Worm (Caenorhabditis elegans) whole organism, early embryonic: Measurements from ENCODE around the gene kynu-1.

Source experiments
- B0310.2 ChIP-seq: sonication (generic microtip); optimal IDR thresholded peaks from 2 replicates; lab custom pipeline; 2016; ENCODE audit warnings: mild to moderate bottlenecking, missing genetic modification characterization, missing compliant biosample characterization
- F13C5.2 ChIP-seq: sonication (generic microtip); optimal IDR thresholded peaks from 2 replicates; lab custom pipeline; 2017; ENCODE audit warnings: mild to moderate bottlenecking, missing genetic modification characterization, inconsistent platforms, missing compliant biosample characterization
- aly-1 ChIP-seq: sonication (generic microtip); optimal IDR thresholded peaks from 2 replicates; lab custom pipeline; 2016; ENCODE audit warnings: missing genetic modification characterization, missing compliant biosample characterization
- ama-1 ChIP-seq: fragments of 150-350 bp; optimal IDR thresholded peaks from 2 replicates; lab custom pipeline; 2014
- ceh-13 ChIP-seq: fragments of 200-800 bp; sonication (Bioruptor generic); optimal IDR thresholded peaks from 2 replicates; lab custom pipeline; 2018; ENCODE audit warnings: mild to moderate bottlenecking, missing genetic modification characterization, missing compliant biosample characterization
- ceh-36 ChIP-seq: sonication (generic microtip); optimal IDR thresholded peaks from 2 replicates; lab custom pipeline; 2016; ENCODE audit warnings: missing genetic modification characterization, inconsistent platforms, missing compliant biosample characterization
- ets-7 ChIP-seq: sonication (generic microtip); optimal IDR thresholded peaks from 2 replicates; lab custom pipeline; 2016; ENCODE audit warnings: missing genotype, missing genetic modification characterization, missing compliant biosample characterization
- flt-1 ChIP-seq: fragments of 200-800 bp; sonication (Bioruptor generic); IDR thresholded peaks from 2 replicates; pipeline ENCODE4 v1.3.6; 2022; ENCODE audit warnings: missing genetic modification characterization, missing compliant biosample characterization
- hmbx-1 ChIP-seq: sonication (generic microtip); optimal IDR thresholded peaks from 2 replicates; lab custom pipeline; 2016; ENCODE audit warnings: mild to moderate bottlenecking, missing genetic modification characterization, missing compliant biosample characterization
- hmg-4 ChIP-seq: fragments of 200-800 bp; sonication (Bioruptor generic); optimal IDR thresholded peaks from 2 replicates; lab custom pipeline; 2018; ENCODE audit warnings: mild to moderate bottlenecking, missing genetic modification characterization, missing compliant biosample characterization
- hnd-1 ChIP-seq: sonication (generic microtip); optimal IDR thresholded peaks from 2 replicates; lab custom pipeline; 2016; ENCODE audit warnings: missing genetic modification characterization, missing compliant biosample characterization
- pes-1 ChIP-seq: fragments of 200-800 bp; sonication (Bioruptor generic); IDR thresholded peaks from 2 replicates; pipeline ENCODE4 v1.3.6; 2022; ENCODE audit warnings: missing genetic modification reagents, missing genetic modification characterization, missing compliant biosample characterization
- scrt-1 ChIP-seq: fragments of 200-800 bp; sonication (Bioruptor generic); IDR thresholded peaks from 2 replicates; pipeline ENCODE4 v1.3.6; 2022; ENCODE audit warnings: missing genetic modification characterization, missing compliant biosample characterization
- sea-1 ChIP-seq: fragments of 200-800 bp; sonication (Bioruptor generic); conservative IDR thresholded peaks from 2 replicates; pipeline ENCODE4 v1.3.6; 2022; ENCODE audit warnings: missing genetic modification characterization, missing compliant biosample characterization
- tbx-11 ChIP-seq: fragments of 200-800 bp; sonication (Bioruptor generic); IDR thresholded peaks from 2 replicates; pipeline ENCODE4 v1.3.6; 2022; ENCODE audit warnings: missing genetic modification characterization, missing compliant biosample characterization
- tbx-37 ChIP-seq: fragments of 200-800 bp; sonication (Bioruptor generic); conservative IDR thresholded peaks from 2 replicates; pipeline ENCODE4 v1.3.6; 2022; ENCODE audit warnings: missing genetic modification reagents, missing genetic modification characterization, missing compliant biosample characterization
- tra-4 ChIP-seq: sonication (generic microtip); optimal IDR thresholded peaks from 2 replicates; lab custom pipeline; 2017; ENCODE audit warnings: missing genetic modification characterization, missing compliant biosample characterization

The kynu-1 gene

DNA sequence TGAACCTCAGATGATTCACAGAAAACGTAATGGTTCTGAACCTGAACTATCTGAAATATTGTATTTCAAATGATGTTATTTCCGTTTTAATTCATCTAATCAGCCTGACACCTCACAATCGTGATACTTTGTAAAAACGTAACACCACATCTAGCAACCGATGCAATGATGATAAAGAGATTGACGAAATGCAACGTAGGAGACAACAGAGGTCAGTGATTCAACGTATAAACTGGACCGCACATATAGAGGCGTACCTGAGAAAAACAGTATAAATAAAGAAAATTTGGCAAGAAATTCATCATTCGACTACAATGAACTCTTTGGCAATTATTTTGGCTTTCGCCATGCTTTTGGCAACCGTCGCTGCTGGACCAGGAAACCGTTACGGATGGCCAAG is 24.7 kb downstream of the kynu-1 start, which contains the start of gene C45B2.2:
TSS of gene C45B2.2 (plus strand) at position 301 of the 400 bp plus-strand sequence.
- TF ChIP-seq ceh-36 (no peak), tra-4 (tag; lab: Kevin White, UChicago) (no peak), ets-7 (tag; lab: Kevin White, UChicago) (no peak), flt-1 (no peak), hnd-1 (tag; lab: Kevin White, UChicago) (no peak), hmg-4 (no peak), ceh-13 (GFP tag; lab: Kevin White, UChicago) (no peak), tbx-37 (GFP tag; lab: Robert Waterston, UW) (no peak), pes-1 (no peak), hmbx-1 (tag; lab: Kevin White, UChicago) (no peak), F13C5.2 (tag; lab: Kevin White, UChicago) (no peak), tbx-11 (GFP tag; lab: Robert Waterston, UW) (no peak), sea-1 (GFP tag; lab: Robert Waterston, UW) (no peak), aly-1 (tag; lab: Kevin White, UChicago) (no peak), ama-1 (lab: Kevin White, UChicago) (no peak)

- TF ChIP-seq tbx-11 (GFP tag; lab: Robert Waterston, UW) (no peak), aly-1 (tag; lab: Kevin White, UChicago) (no peak), ceh-36 (no peak), hmbx-1 (tag; lab: Kevin White, UChicago) (no peak), hnd-1 (tag; lab: Kevin White, UChicago) (no peak), hmg-4 (no peak), ceh-13 (GFP tag; lab: Kevin White, UChicago) (no peak), tbx-37 (GFP tag; lab: Robert Waterston, UW) (no peak), ets-7 (tag; lab: Kevin White, UChicago) (no peak), flt-1 (no peak), ama-1 (lab: Kevin White, UChicago) (no peak), B0310.2 (tag; lab: Kevin White, UChicago) (no peak), scrt-1 (GFP tag; lab: Robert Waterston, UW) (no peak), tra-4 (tag; lab: Kevin White, UChicago) (no peak), pes-1 (no peak), sea-1 (GFP tag; lab: Robert Waterston, UW) (no peak)
Observed at ce11 chrX:6082660-6083059, 26.5 kb downstream of the kynu-1 start, which contains the start of gene C45B2.3. C45B2.3 (plus strand) TSS chrX:6082960.

DNA sequence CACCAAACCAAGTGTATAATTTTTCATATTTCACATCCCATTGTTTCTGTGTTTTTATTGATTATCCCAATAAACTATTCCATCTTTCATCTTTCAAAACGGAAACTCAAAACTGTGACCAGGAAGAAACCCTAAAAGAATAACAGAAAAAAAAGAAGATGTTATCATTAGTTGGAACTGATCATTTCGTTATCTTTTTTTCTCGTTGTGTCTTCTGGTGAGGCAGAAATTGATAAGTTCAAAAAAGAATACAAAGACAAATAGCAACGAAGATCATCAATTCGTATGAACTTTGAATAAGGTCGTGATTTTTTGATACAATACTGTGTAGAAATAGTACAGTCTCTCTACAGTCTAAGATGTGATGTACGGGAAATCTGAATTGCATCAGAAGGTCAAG is 27.3 kb downstream of the kynu-1 start:
- TF ChIP-seq hmg-4 (no peak), scrt-1 (GFP tag; lab: Robert Waterston, UW) (no peak), tbx-11 (GFP tag; lab: Robert Waterston, UW) (no peak), F13C5.2 (tag; lab: Kevin White, UChicago) (no peak)

ce11 chrX:6075209-6075608 is 33.9 kb downstream of the kynu-1 start, which contains the start of gene lgc-58:
lgc-58 (plus strand) TSS chrX:6075509.
- no peak for TF ChIP-seq flt-1

ce11 chrX:6066618-6067017 is 42.5 kb downstream of the kynu-1 start:
- TF ChIP-seq ceh-36 (no peak), F13C5.2 (tag; lab: Kevin White, UChicago) (no peak), ets-7 (tag; lab: Kevin White, UChicago) (no peak), sea-1 (GFP tag; lab: Robert Waterston, UW) (no peak), B0310.2 (tag; lab: Kevin White, UChicago) (no peak), tbx-11 (GFP tag; lab: Robert Waterston, UW) (no peak), hmbx-1 (tag; lab: Kevin White, UChicago) (no peak), flt-1 (no peak), hnd-1 (tag; lab: Kevin White, UChicago) (no peak), aly-1 (tag; lab: Kevin White, UChicago) (no peak), pes-1 (no peak), ceh-13 (GFP tag; lab: Kevin White, UChicago) (no peak), hmg-4 (no peak), ama-1 (lab: Kevin White, UChicago) (no peak)

- no peak for TF ChIP-seq tbx-11 (GFP tag; lab: Robert Waterston, UW)
- TF ChIP-seq tbx-37 (GFP tag; lab: Robert Waterston, UW) = no peak
- no peak for TF ChIP-seq sea-1 (GFP tag; lab: Robert Waterston, UW)
- no peak for TF ChIP-seq hmbx-1 (tag; lab: Kevin White, UChicago)
- no peak for TF ChIP-seq flt-1
- no peak for TF ChIP-seq ets-7 (tag; lab: Kevin White, UChicago)
- no peak for TF ChIP-seq ama-1 (lab: Kevin White, UChicago)
- no peak for TF ChIP-seq ceh-36
- TF ChIP-seq B0310.2 (tag; lab: Kevin White, UChicago) = no peak
- no peak for TF ChIP-seq ceh-13 (GFP tag; lab: Kevin White, UChicago)
- no peak for TF ChIP-seq scrt-1 (GFP tag; lab: Robert Waterston, UW)
- TF ChIP-seq hmg-4 = no peak
Observed at ce11 chrX:6065936-6066452, 43.1 kb downstream of the kynu-1 start, which contains the start of gene ptr-4. ptr-4 (minus strand) TSS chrX:6065986.

DNA sequence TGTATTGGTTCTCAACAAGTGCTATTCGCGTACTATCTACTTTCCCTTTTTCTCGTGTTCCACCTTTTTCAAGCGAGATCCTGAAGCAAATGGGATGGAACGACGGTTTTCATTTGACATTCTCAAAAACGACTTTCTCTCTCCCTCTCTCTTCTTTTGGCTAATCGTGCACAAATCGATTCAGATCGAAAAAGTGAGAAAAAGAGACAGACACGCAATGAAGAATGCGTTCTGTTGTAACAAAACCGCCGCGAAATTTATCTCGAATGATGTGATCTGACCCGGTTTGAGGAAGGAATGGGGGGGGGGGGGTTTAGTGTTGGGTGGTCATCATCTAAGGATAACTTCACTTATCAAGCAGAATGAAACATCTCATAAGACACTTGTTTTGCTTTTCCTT is 44.8 kb downstream of the kynu-1 start:
- TF ChIP-seq scrt-1 (GFP tag; lab: Robert Waterston, UW) = no peak
- TF ChIP-seq F13C5.2 (tag; lab: Kevin White, UChicago) = no peak
- no peak for TF ChIP-seq B0310.2 (tag; lab: Kevin White, UChicago)
- TF ChIP-seq ama-1 (lab: Kevin White, UChicago) = no peak
- TF ChIP-seq tbx-11 (GFP tag; lab: Robert Waterston, UW) = no peak
- TF ChIP-seq ceh-36 = no peak
